Fruit fly (Drosophila melanogaster): ENCODE data around the gene CG42526.

CG42526 gene

DNA sequence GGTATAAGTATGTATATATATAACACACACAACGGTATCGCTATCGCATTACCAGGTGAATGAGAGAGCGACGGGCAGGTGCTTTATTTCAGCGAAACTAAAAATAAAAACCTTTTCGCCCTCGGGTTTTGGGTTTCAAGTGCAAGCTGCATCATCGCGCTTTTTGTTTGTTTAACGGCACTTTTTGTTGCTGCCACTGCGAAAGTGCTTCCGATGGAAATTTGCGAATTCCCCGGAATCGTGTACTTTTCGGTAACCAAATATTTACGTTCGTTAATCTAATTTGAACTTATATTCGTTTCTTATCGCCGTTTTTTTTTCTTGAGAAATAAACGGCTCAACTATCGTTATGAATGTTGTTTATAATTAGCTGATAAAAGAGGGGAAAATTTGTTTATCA is 39.2 kb downstream of the CG42526 start:
- TF ChIP-seq tup (GFP tag; optimal IDR thresholded peaks at IDR 0.05) (no peak), CG34376 (GFP tag; optimal IDR thresholded peaks at IDR 0.05) (peak; percentile 18), exex (tag; optimal IDR thresholded peaks at IDR 0.05) (peak; percentile 82), Vsx1 (GFP tag; optimal IDR thresholded peaks at IDR 0.05) (peak; percentile 38)

DNA sequence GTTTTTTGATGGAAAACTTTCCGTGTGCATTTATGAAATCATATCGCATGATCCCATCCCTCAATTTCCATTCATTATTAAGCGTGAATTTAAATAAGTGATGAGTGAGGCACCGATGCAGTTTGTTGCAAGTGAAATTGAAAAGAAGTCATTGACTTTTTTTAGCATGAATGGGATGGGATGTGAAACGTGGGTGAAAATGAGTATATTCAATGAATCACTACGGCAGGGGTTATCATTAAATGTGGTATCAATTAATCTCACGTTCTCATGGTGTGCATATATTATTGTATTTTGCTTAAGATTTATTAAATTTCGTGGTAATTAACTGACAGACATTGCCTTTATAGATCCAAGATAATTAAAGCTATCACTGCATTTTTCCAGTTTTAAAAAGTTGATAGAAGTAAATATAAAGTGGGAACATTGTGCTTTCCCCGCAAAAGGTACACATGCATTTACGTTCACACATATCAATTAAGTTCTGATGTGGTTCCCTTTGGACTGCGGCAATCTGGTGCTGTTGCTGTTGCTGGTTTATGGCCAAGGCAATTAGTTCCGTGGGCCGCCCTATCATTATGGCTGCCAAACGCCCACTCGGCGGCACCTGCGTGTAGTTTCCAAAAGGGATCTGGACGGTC is 43.7 kb downstream of the CG42526 start:
- TF ChIP-seq exex (tag; optimal IDR thresholded peaks at IDR 0.05) (peak; percentile 19), Bdp1 (GFP tag; optimal IDR thresholded peaks at IDR 0.05) (no peak), sens (GFP tag) (peak; percentile 62)

DNA sequence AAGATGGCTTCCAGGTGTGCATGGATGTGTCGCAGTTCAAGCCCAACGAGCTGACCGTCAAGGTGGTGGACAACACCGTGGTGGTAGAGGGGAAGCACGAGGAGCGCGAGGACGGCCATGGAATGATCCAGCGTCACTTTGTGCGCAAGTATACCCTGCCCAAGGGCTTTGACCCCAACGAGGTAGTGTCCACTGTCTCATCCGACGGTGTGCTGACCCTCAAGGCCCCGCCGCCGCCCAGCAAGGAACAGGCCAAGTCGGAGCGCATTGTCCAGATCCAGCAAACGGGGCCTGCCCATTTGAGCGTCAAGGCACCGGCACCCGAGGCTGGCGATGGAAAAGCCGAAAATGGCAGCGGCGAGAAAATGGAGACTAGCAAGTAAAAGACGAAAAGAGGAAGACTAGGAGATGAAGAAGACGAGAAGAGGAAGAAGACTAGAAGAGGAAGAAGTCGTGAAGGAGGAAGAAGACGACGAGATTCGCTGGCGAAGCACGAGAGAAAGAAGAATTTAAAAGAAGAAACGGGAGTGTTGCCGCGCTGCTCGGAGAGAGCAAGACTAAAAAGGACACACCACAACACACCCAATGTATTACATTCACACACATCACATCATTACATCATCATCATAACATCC is 50.6 kb downstream of the CG42526 start:
- no peak for TF ChIP-seq Rx (GFP tag; IDR thresholded peaks at IDR 0.05)
- TF ChIP-seq z (GFP tag; IDR thresholded peaks at IDR 0.05), result no peak
- no peak for TF ChIP-seq wor (GFP tag; IDR thresholded peaks at IDR 0.05)
- TF ChIP-seq CG17328 (GFP tag; IDR thresholded peaks at IDR 0.05), result no peak
- no peak for TF ChIP-seq pzg (GFP tag; optimal IDR thresholded peaks at IDR 0.05)
- TF ChIP-seq hth (optimal IDR thresholded peaks at IDR 0.05), result no peak
- peak; percentile 53 for TF ChIP-seq kni (GFP tag; optimal IDR thresholded peaks at IDR 0.05)
- TF ChIP-seq MBD-R2 (GFP tag; IDR thresholded peaks at IDR 0.05), result no peak
- TF ChIP-seq PHDP (tag; optimal IDR thresholded peaks at IDR 0.05), result no peak
- peak; percentile 44 for TF ChIP-seq Med (GFP tag)
- peak; percentile 59 for TF ChIP-seq CG17385 (GFP tag; optimal IDR thresholded peaks at IDR 0.05)
- TF ChIP-seq slbo (GFP tag; IDR thresholded peaks at IDR 0.05), result 0 out of 2 replicates have a peak, but pooled peaks have one; percentile 16
- no peak for TF ChIP-seq pfk (GFP tag; optimal IDR thresholded peaks at IDR 0.05)
- no peak for TF ChIP-seq Fer2 (tag; optimal IDR thresholded peaks at IDR 0.05)
- no peak for TF ChIP-seq Lpt (GFP tag; optimal IDR thresholded peaks at IDR 0.05)
- TF ChIP-seq CG32532 (GFP tag; IDR thresholded peaks at IDR 0.05), result no peak
- no peak for TF ChIP-seq Hmr (GFP tag; optimal IDR thresholded peaks at IDR 0.05)
- TF ChIP-seq Doc3 (GFP tag; IDR thresholded peaks at IDR 0.05; ENCODE audit: partially characterized antibody), result no peak
- no peak for TF ChIP-seq CG10543 (GFP tag; optimal IDR thresholded peaks at IDR 0.05)
- TF ChIP-seq lilli (GFP tag; optimal IDR thresholded peaks at IDR 0.05), result no peak
- no peak for TF ChIP-seq CG15696 (tag; optimal IDR thresholded peaks at IDR 0.05)
- TF ChIP-seq vvl (GFP tag; IDR thresholded peaks at IDR 0.05), result 0 out of 2 replicates have a peak, but pooled peaks have one; percentile 9
- no peak for TF ChIP-seq CG17359 (tag; optimal IDR thresholded peaks at IDR 0.05)
- TF ChIP-seq cato (GFP tag; optimal IDR thresholded peaks at IDR 0.05; ENCODE audit: borderline replicate concordance), result no peak
- no peak for TF ChIP-seq prd (optimal IDR thresholded peaks at IDR 0.05)
- TF ChIP-seq prd (GFP tag; IDR thresholded peaks at IDR 0.05), result no peak
